Fruit fly (Drosophila melanogaster) whole organism, adult: ENCODE data around the gene CG13766.

Experiments
- CG12768 ChIP-seq: fragments of 200-800 bp; sonication (Bioruptor generic); optimal IDR thresholded peaks from 2 replicates; lab custom pipeline; 2017; ENCODE audit warnings: missing biosample characterization, missing genetic modification characterization, mild to moderate bottlenecking, moderate library complexity, missing genetic modification reagents
- CG7045 ChIP-seq: fragments of 200-800 bp; sonication (Bioruptor generic); optimal IDR thresholded peaks from 2 replicates; lab custom pipeline; 2017; ENCODE audit warnings: missing biosample characterization, mild to moderate bottlenecking, missing genetic modification characterization
- Hr96 ChIP-seq: fragments of 200-800 bp; sonication (Bioruptor generic); optimal IDR thresholded peaks from 2 replicates; lab custom pipeline; 2016; ENCODE audit warnings: missing biosample characterization, missing genetic modification characterization
- cic ChIP-seq: fragments of 200-800 bp; sonication (Bioruptor generic); optimal IDR thresholded peaks from 2 replicates; lab custom pipeline; 2017; ENCODE audit warnings: missing biosample characterization, mild to moderate bottlenecking, missing genetic modification characterization, moderate library complexity
- cnc ChIP-seq, 2 experiments: fragments of >200 bp; optimal IDR thresholded peaks; 2 replicates each; lab custom pipeline; 2017
- kay ChIP-seq: fragments of 200-800 bp; sonication (Bioruptor generic); peaks from one replicate; lab custom pipeline; 2016; ENCODE audit warnings: missing biosample characterization, missing genetic modification characterization, borderline replicate concordance
- tj ChIP-seq: fragments of 200-800 bp; sonication (Bioruptor generic); optimal IDR thresholded peaks from 3 replicates; lab custom pipeline; 2017; ENCODE audit warnings: missing biosample characterization, mild to moderate bottlenecking, missing genetic modification characterization, moderate library complexity

DNA sequence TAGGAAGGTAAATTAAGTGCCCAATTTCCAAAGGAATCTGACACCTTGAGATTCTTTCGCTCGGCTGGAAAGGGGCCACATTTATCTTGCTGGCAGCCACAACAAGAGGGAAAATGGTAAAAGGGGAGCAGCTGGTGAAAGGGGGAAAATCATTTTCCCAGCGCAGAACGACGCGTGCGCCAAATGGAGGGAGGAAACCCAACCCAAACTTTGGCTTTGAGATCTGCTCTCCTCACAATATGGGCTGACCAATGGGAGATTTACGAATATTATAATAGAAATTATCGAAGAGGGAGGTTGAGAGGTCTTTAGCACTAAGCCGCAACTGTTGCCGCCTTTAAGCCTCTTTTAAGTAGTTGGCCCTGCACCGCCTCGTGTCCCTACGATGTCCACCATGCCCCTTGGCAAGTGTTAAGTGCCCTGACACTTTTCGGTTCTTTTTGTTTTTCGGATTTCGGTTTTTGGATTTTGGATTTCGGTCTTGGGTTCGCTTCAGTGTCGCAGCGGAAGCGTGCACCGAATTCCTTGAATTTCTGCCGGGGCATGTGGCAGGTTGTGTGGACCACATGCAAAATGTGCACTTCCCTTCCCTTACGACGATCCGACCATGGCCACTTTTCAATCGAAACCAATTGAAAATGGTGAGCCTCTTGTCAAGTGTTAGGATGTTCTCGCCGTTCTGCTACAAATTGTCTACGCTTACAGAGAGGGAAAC lies 33.8 kb downstream of the CG13766 start:
- TF ChIP-seq cnc (optimal IDR thresholded peaks at IDR 0.05; lab: Kevin White, UChicago) (no peak), cic (no peak), kay (GFP tag; lab: Kevin White, UChicago) (no peak), CG7045 (GFP tag; lab: Kevin White, UChicago) (no peak), tj (GFP tag; lab: Kevin White, UChicago) (no peak), Hr96 (no peak), CG12768 (GFP tag; lab: Kevin White, UChicago) (no peak)
